Worm (Caenorhabditis elegans) whole organism, L4/young adult: ENCODE data around the gene F49E11.7.

ENCODE experiments used
- dao-5 ChIP-seq: sonication (generic microtip); optimal IDR thresholded peaks from 2 replicates; lab custom pipeline; 2016; ENCODE audit warnings: missing genotype, missing genetic modification characterization, moderate library complexity, missing compliant biosample characterization
- him-1 ChIP-seq: sonication (generic microtip); optimal IDR thresholded peaks from 2 replicates; lab custom pipeline; 2016; ENCODE audit warnings: missing genotype, missing genetic modification reagents, missing genetic modification characterization, missing compliant biosample characterization

DNA sequence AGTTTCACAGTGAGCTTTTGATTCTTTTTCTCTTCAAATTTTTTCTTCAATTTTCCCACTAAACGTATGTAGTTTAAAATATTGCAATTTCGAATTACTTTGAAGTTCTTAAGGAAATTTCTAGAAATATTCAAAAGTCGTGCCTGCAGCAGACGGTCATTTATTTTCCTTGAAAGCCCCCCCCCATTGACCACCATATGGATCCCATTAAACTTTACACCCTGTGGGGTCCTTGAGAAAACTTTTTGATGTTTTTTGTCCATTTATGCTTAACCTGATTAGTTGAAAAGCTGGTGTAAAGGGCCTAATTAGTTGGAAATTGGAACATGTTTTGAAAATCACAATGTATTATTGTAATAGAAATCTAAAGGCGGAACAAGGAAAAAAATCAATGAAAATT lies 43.2 kb upstream of the F49E11.7 start:
- no peak for TF ChIP-seq him-1 (tag; lab: Kevin White, UChicago)
- TF ChIP-seq dao-5: no peak
